Worm (Caenorhabditis elegans): ENCODE data around the gene F09F7.6.
A peak's percentile ranks its signal among the peaks of the same experiment; 100 is the strongest.

ce11 chrIII:5546309-5546708 is 5.6 kb downstream of the F09F7.6 start:
- TF ChIP-seq elt-1 (tag; optimal IDR thresholded peaks at IDR 0.05) = no peak
- TF ChIP-seq ztf-11 (tag; optimal IDR thresholded peaks at IDR 0.05) = no peak
- TF ChIP-seq nhr-25 (tag; optimal IDR thresholded peaks at IDR 0.05) = peak; percentile 12
- no peak for TF ChIP-seq lin-13 (GFP tag; optimal IDR thresholded peaks at IDR 0.05)
- TF ChIP-seq lsy-2 (tag; optimal IDR thresholded peaks at IDR 0.05) = no peak
